Worm (Caenorhabditis elegans): ENCODE measurements around the gene Y46G5A.28.

The Y46G5A.28 gene

DNA sequence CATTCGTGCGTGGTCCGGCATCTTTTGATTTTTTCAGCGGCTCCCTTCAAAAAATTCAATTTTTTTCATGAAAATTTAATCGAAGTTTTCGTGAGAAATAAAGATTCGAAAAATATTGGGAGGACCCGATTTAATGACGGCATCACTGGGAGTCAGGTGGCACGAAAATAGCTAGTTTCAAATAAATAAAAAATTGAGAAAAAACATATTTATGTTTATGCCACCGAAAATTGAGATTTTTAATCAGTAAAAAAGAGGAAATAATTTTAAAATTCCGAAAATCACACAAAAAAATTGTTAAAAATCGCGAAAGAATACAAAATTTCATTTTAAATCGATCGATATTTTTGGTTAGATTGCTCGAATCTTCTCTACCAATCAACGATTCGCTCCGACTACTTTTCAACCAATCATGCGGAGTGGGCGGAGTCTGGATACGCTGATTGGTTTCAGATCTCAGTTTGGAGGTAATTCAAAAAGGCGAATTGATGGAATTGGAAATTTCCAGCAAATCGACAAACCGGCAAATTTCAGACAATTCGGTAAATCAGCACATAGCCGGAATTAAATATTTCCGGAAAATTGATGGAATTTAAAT lies 27.9 kb downstream of the Y46G5A.28 start, which contains the start of gene gsy-1:
gsy-1 (minus strand) TSS at position 51 of the 598 bp plus-strand sequence.
- TF ChIP-seq mml-1 (tag; optimal IDR thresholded peaks at IDR 0.05): no peak
- TF ChIP-seq jun-1 (tag; optimal IDR thresholded peaks at IDR 0.05): no peak
- TF ChIP-seq fkh-2 (tag; optimal IDR thresholded peaks at IDR 0.05): no peak
- no peak for TF ChIP-seq nhr-25 (tag; optimal IDR thresholded peaks at IDR 0.05)
- TF ChIP-seq hmg-11 (tag; optimal IDR thresholded peaks at IDR 0.05): no peak
- TF ChIP-seq lsy-12 (tag; optimal IDR thresholded peaks at IDR 0.05): peak; percentile 35
- TF ChIP-seq ceh-9 (tag; optimal IDR thresholded peaks at IDR 0.05): no peak
- TF ChIP-seq elt-1 (tag; optimal IDR thresholded peaks at IDR 0.05): no peak
- TF ChIP-seq nhr-76 (tag; optimal IDR thresholded peaks at IDR 0.05): no peak
- TF ChIP-seq nfya-1 (tag; optimal IDR thresholded peaks at IDR 0.05; ENCODE audit: insufficient read depth): peak; percentile 75
- TF ChIP-seq nhr-11 (tag; optimal IDR thresholded peaks at IDR 0.05): no peak
- TF ChIP-seq nhr-28 (tag; optimal IDR thresholded peaks at IDR 0.05): no peak
- no peak for TF ChIP-seq snpc-4 (tag; optimal IDR thresholded peaks at IDR 0.05)
- TF ChIP-seq zag-1 (tag; optimal IDR thresholded peaks at IDR 0.05): no peak

DNA sequence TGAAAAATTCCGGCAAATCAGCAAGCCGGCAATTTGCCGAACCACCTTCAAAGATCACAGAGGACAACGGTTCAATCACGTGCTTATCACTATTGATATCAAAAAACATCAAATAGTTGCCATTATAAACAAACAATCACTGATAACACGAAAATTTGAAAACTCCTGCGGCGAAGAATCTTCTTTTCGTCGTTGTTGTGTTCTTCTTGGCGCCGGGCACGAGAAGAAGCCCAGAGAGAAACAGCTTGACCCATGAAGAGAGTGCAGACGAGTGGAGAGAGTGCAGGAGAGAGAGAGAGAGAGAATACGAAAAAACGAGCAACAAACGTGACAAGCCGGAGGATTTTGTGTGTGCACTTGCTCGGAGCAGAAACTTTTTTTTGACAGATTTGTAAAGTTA lies 28.5 kb downstream of the Y46G5A.28 start:
- no peak for TF ChIP-seq ztf-4 (tag; optimal IDR thresholded peaks at IDR 0.05)
- no peak for TF ChIP-seq nhr-237 (tag; optimal IDR thresholded peaks at IDR 0.05)
- TF ChIP-seq sea-2 (GFP tag; optimal IDR thresholded peaks at IDR 0.05): no peak
- TF ChIP-seq ceh-16 (tag; optimal IDR thresholded peaks at IDR 0.05): no peak
- TF ChIP-seq ama-1 (optimal IDR thresholded peaks at IDR 0.05): peak; percentile 27
- TF ChIP-seq nfya-1 (tag; optimal IDR thresholded peaks at IDR 0.05; ENCODE audit: insufficient read depth): peak; percentile 27
- no peak for TF ChIP-seq R02D3.7 (tag; optimal IDR thresholded peaks at IDR 0.05)
- TF ChIP-seq tbx-2 (tag; optimal IDR thresholded peaks at IDR 0.05): no peak
- peak; percentile 98 for TF ChIP-seq elt-2 (tag; optimal IDR thresholded peaks at IDR 0.05)
- no peak for TF ChIP-seq eor-1 (tag; optimal IDR thresholded peaks at IDR 0.05)
- no peak for TF ChIP-seq elt-3 (tag; optimal IDR thresholded peaks at IDR 0.05)
- no peak for TF ChIP-seq nhr-77 (tag; optimal IDR thresholded peaks at IDR 0.05)
- no peak for TF ChIP-seq skn-1 (tag; optimal IDR thresholded peaks at IDR 0.05)
- TF ChIP-seq nhr-67 (tag; optimal IDR thresholded peaks at IDR 0.05): no peak
- TF ChIP-seq mml-1 (tag; optimal IDR thresholded peaks at IDR 0.05): no peak
- TF ChIP-seq ceh-28 (tag; optimal IDR thresholded peaks at IDR 0.05): no peak
- no peak for TF ChIP-seq nhr-11 (tag; optimal IDR thresholded peaks at IDR 0.05)
- no peak for TF ChIP-seq nhr-28 (tag; optimal IDR thresholded peaks at IDR 0.05)
- no peak for TF ChIP-seq aly-2 (tag; optimal IDR thresholded peaks at IDR 0.05)
- TF ChIP-seq pqm-1 (tag; optimal IDR thresholded peaks at IDR 0.05): peak; percentile 95
- TF ChIP-seq snpc-4 (tag; optimal IDR thresholded peaks at IDR 0.05): peak; percentile 9
- peak; percentile 17 for TF ChIP-seq lsy-12 (tag; optimal IDR thresholded peaks at IDR 0.05)
- TF ChIP-seq elt-1 (tag; optimal IDR thresholded peaks at IDR 0.05): no peak
- no peak for TF ChIP-seq lin-15B (tag; optimal IDR thresholded peaks at IDR 0.05)
- TF ChIP-seq fkh-2 (tag; optimal IDR thresholded peaks at IDR 0.05): no peak
- TF ChIP-seq fkh-10 (GFP tag; optimal IDR thresholded peaks at IDR 0.05): no peak
- no peak for TF ChIP-seq fos-1 (tag; optimal IDR thresholded peaks at IDR 0.05)
- no peak for TF ChIP-seq nhr-43 (tag; optimal IDR thresholded peaks at IDR 0.05; ENCODE audit: poor library complexity, severe bottlenecking)
- no peak for TF ChIP-seq nhr-76 (tag; optimal IDR thresholded peaks at IDR 0.05)
- no peak for TF ChIP-seq unc-39 (tag; optimal IDR thresholded peaks at IDR 0.05)
- TF ChIP-seq ztf-11 (tag; optimal IDR thresholded peaks at IDR 0.05): no peak
- TF ChIP-seq egl-5 (tag; optimal IDR thresholded peaks at IDR 0.05): no peak
- peak; percentile 38 for TF ChIP-seq mdl-1 (tag; optimal IDR thresholded peaks at IDR 0.05)
- no peak for TF ChIP-seq daf-12 (tag; optimal IDR thresholded peaks at IDR 0.05)
- no peak for TF ChIP-seq nhr-23 (tag; optimal IDR thresholded peaks at IDR 0.05)
- TF ChIP-seq pha-4 (tag; optimal IDR thresholded peaks at IDR 0.05): peak; percentile 93
- no peak for TF ChIP-seq egl-27 (tag; optimal IDR thresholded peaks at IDR 0.05)
- no peak for TF ChIP-seq zag-1 (tag; optimal IDR thresholded peaks at IDR 0.05)
- no peak for TF ChIP-seq unc-62 (GFP tag; optimal IDR thresholded peaks at IDR 0.05)
- no peak for TF ChIP-seq nhr-25 (tag; optimal IDR thresholded peaks at IDR 0.05)
- peak; percentile 41 for TF ChIP-seq jun-1 (tag; optimal IDR thresholded peaks at IDR 0.05)
- peak; percentile 34 for TF ChIP-seq lin-39 (tag; optimal IDR thresholded peaks at IDR 0.05)
- TF ChIP-seq ceh-9 (tag; optimal IDR thresholded peaks at IDR 0.05): no peak
- TF ChIP-seq ceh-82 (tag; optimal IDR thresholded peaks at IDR 0.05): no peak
- no peak for TF ChIP-seq ZK546.5 (tag; optimal IDR thresholded peaks at IDR 0.05)
- TF ChIP-seq nhr-12 (tag; optimal IDR thresholded peaks at IDR 0.05): no peak
- peak; percentile 12 for TF ChIP-seq hmg-11 (tag; optimal IDR thresholded peaks at IDR 0.05)

All from whole organism, L3 larva.